Fruit fly (Drosophila melanogaster) whole organism: ENCODE measurements around the gene CG7202.

ENCODE experiments used
- CG8478 ChIP-seq: fragments of >200 bp; optimal IDR thresholded peaks from 2 replicates; lab custom pipeline; 2018; ENCODE audit warnings: inconsistent platforms
- Dll ChIP-seq: fragments of >200 bp; optimal IDR thresholded peaks from 2 replicates; lab custom pipeline; 2017
- EcR ChIP-seq, 2 experiments: fragments of >200 bp; optimal IDR thresholded peaks; 2 replicates each; lab custom pipeline; 2017; ENCODE audit warnings: missing biosample characterization in 2 of 2, missing genetic modification characterization in 2 of 2, missing genetic modification reagents in 2 of 2
- pan ChIP-seq: fragments of >200 bp; optimal IDR thresholded peaks from 2 replicates; lab custom pipeline; 2017
- psq ChIP-seq: fragments of >200 bp; optimal IDR thresholded peaks from 2 replicates; lab custom pipeline; 2017
- usp ChIP-seq: fragments of >200 bp; optimal IDR thresholded peaks from 2 replicates; lab custom pipeline; 2017; ENCODE audit warnings: missing biosample characterization, missing genetic modification characterization, mixed read lengths

DNA sequence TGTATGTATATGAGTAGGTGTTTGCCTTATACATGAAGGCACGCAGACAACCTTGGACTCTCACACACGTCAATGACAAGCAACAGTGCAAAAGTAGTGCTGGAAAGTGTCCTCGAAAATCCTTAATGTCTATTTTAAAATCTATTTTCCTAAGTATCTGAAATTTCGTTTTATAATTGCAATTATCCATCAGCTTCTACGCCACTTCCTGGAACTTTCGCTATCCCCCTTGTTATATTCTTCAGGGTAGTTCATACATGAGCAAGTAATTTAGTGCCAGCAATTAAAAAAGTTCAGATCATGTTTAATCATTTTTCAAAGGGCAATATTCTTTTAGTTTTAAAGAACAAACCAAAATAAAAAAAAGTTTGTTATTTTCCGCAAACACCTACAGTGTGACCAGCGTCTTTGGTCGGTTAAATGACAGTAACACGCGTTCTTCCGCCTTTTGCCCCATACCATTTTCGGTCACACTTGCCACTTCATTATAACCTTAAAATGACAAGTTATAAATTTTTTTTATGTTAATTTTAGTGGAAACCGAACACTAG lies 24.2 kb upstream of the CG7202 start:
- no peak for TF ChIP-seq psq (lab: Kevin White, UChicago)
- no peak for TF ChIP-seq usp (GFP tag; lab: Kevin White, UChicago)
- no peak for TF ChIP-seq CG8478
- no peak for TF ChIP-seq EcR (GFP tag; optimal IDR thresholded peaks at IDR 0.05; lab: Kevin White, UChicago)
- no peak for TF ChIP-seq pan (lab: Kevin White, UChicago)
- no peak for TF ChIP-seq Dll (lab: Kevin White, UChicago)
